Worm (Caenorhabditis elegans) whole organism, late embryonic: ENCODE results near the gene prp-8.

Experiments used
- C08G9.2 ChIP-seq: sonication (generic microtip); optimal IDR thresholded peaks from 2 replicates; lab custom pipeline; 2016; ENCODE audit warnings: mild to moderate bottlenecking, missing genetic modification characterization, moderate library complexity, missing compliant biosample characterization
- C38D4.7 ChIP-seq: fragments of 200-800 bp; sonication (Bioruptor generic); optimal IDR thresholded peaks from 2 replicates; lab custom pipeline; 2018; ENCODE audit warnings: mild to moderate bottlenecking, missing genetic modification characterization, moderate library complexity, missing compliant biosample characterization
- F13H6.1 ChIP-seq: sonication (generic microtip); optimal IDR thresholded peaks from 2 replicates; lab custom pipeline; 2016; ENCODE audit warnings: missing genetic modification characterization, missing compliant biosample characterization
- K02D7.2 ChIP-seq: sonication (generic microtip); optimal IDR thresholded peaks from 2 replicates; lab custom pipeline; 2017; ENCODE audit warnings: mild to moderate bottlenecking, missing genetic modification characterization, missing compliant biosample characterization
- K09A11.1 ChIP-seq: sonication (generic microtip); optimal IDR thresholded peaks from 2 replicates; lab custom pipeline; 2017; ENCODE audit warnings: antibody characterized with exemption, mild to moderate bottlenecking, missing genetic modification characterization, missing compliant biosample characterization; ENCODE audit not compliant: insufficient read depth
- T23F11.4 ChIP-seq: fragments of 200-800 bp; sonication (Bioruptor generic); optimal IDR thresholded peaks from 2 replicates; lab custom pipeline; 2018; ENCODE audit warnings: mild to moderate bottlenecking, missing genetic modification characterization, missing compliant biosample characterization
- Y22D7AL.16 ChIP-seq: sonication (generic microtip); optimal IDR thresholded peaks from 2 replicates; lab custom pipeline; 2016; ENCODE audit warnings: missing genetic modification characterization, missing compliant biosample characterization
- ceh-18 ChIP-seq: sonication (generic microtip); optimal IDR thresholded peaks from 2 replicates; lab custom pipeline; 2016; ENCODE audit warnings: missing genetic modification characterization, missing compliant biosample characterization
- ceh-19 ChIP-seq: fragments of 200-800 bp; sonication (Bioruptor generic); optimal IDR thresholded peaks from 2 replicates; lab custom pipeline; 2018; ENCODE audit warnings: mild to moderate bottlenecking, missing genetic modification characterization, missing compliant biosample characterization
- ceh-2 ChIP-seq: sonication (generic microtip); optimal IDR thresholded peaks from 2 replicates; lab custom pipeline; 2016; ENCODE audit warnings: missing genotype, missing genetic modification characterization, missing compliant biosample characterization
- ceh-22 ChIP-seq: sonication (generic microtip); optimal IDR thresholded peaks from 2 replicates; lab custom pipeline; 2017; ENCODE audit warnings: missing biosample characterization, missing genetic modification characterization
- ceh-24 ChIP-seq: sonication (generic microtip); optimal IDR thresholded peaks from 2 replicates; lab custom pipeline; 2016; ENCODE audit warnings: mild to moderate bottlenecking, missing genetic modification characterization, missing compliant biosample characterization
- ceh-30 ChIP-seq: fragments of 150-350 bp; optimal IDR thresholded peaks from 2 replicates; lab custom pipeline; 2014; ENCODE audit warnings: missing biosample characterization, missing genetic modification characterization
- ceh-31 ChIP-seq: sonication (generic microtip); optimal IDR thresholded peaks from 2 replicates; lab custom pipeline; 2016; ENCODE audit warnings: missing genetic modification characterization, missing compliant biosample characterization
- ceh-34 ChIP-seq: sonication (generic microtip); optimal IDR thresholded peaks from 2 replicates; lab custom pipeline; 2016; ENCODE audit warnings: mild to moderate bottlenecking, missing genetic modification characterization, missing compliant biosample characterization
- ceh-45 ChIP-seq: fragments of 200-800 bp; sonication (Bioruptor generic); IDR thresholded peaks from 2 replicates; pipeline ENCODE4 v1.3.6; 2022; ENCODE audit warnings: missing genetic modification reagents, missing genetic modification characterization, missing compliant biosample characterization
- ceh-6 ChIP-seq: fragments of 200-800 bp; sonication (Bioruptor generic); optimal IDR thresholded peaks from 2 replicates; lab custom pipeline; 2018; ENCODE audit warnings: mild to moderate bottlenecking, missing genetic modification characterization, missing compliant biosample characterization
- ceh-9 ChIP-seq: sonication (generic microtip); optimal IDR thresholded peaks from 2 replicates; lab custom pipeline; 2016; ENCODE audit warnings: mild to moderate bottlenecking, missing genetic modification characterization, inconsistent platforms, missing compliant biosample characterization
- che-1 ChIP-seq: sonication (generic microtip); optimal IDR thresholded peaks from 2 replicates; lab custom pipeline; 2016; ENCODE audit warnings: mild to moderate bottlenecking, missing genetic modification characterization, missing compliant biosample characterization
- dve-1 ChIP-seq: sonication (generic microtip); optimal IDR thresholded peaks from 2 replicates; lab custom pipeline; 2017; ENCODE audit warnings: antibody characterized with exemption, mild to moderate bottlenecking, missing genetic modification characterization, missing compliant biosample characterization
- elt-2 ChIP-seq: sonication (generic microtip); optimal IDR thresholded peaks from 2 replicates; lab custom pipeline; 2016; ENCODE audit warnings: missing genetic modification reagents, missing genetic modification characterization, missing compliant biosample characterization
- eyg-1 ChIP-seq: sonication (generic microtip); optimal IDR thresholded peaks from 2 replicates; lab custom pipeline; 2016; ENCODE audit warnings: missing genotype, missing genetic modification characterization, missing compliant biosample characterization
- fax-1 ChIP-seq: sonication (generic microtip); optimal IDR thresholded peaks from 2 replicates; lab custom pipeline; 2016; ENCODE audit warnings: missing genotype, missing genetic modification characterization, missing compliant biosample characterization
- fkh-6 ChIP-seq: sonication (generic microtip); optimal IDR thresholded peaks from 2 replicates; lab custom pipeline; 2016; ENCODE audit warnings: missing genetic modification characterization, missing compliant biosample characterization
- gmeb-2 ChIP-seq: sonication (generic microtip); optimal IDR thresholded peaks from 2 replicates; lab custom pipeline; 2016; ENCODE audit warnings: missing genetic modification characterization, inconsistent platforms, missing compliant biosample characterization
- hlh-15 ChIP-seq: sonication (generic microtip); optimal IDR thresholded peaks from 2 replicates; lab custom pipeline; 2016; ENCODE audit warnings: missing genetic modification characterization, missing compliant biosample characterization
- hlh-30 ChIP-seq: sonication (generic microtip); optimal IDR thresholded peaks from 2 replicates; lab custom pipeline; 2017; ENCODE audit warnings: antibody characterized with exemption, missing genetic modification characterization, missing compliant biosample characterization; ENCODE audit not compliant: insufficient read depth
- hlh-8 ChIP-seq: sonication (generic microtip); optimal IDR thresholded peaks from 2 replicates; lab custom pipeline; 2016; ENCODE audit warnings: missing genotype, missing genetic modification characterization, missing compliant biosample characterization
- lim-6 ChIP-seq: sonication (generic microtip); optimal IDR thresholded peaks from 2 replicates; lab custom pipeline; 2016; ENCODE audit warnings: missing genetic modification characterization, missing compliant biosample characterization
- lin-11 ChIP-seq: fragments of 200-800 bp; sonication (Bioruptor generic); optimal IDR thresholded peaks from 2 replicates; lab custom pipeline; 2018; ENCODE audit warnings: mild to moderate bottlenecking, missing genetic modification characterization, missing compliant biosample characterization
- madf-2 ChIP-seq: sonication (generic microtip); optimal IDR thresholded peaks from 2 replicates; lab custom pipeline; 2017; ENCODE audit warnings: missing genetic modification characterization, missing compliant biosample characterization
- nfya-1 ChIP-seq: sonication (generic microtip); optimal IDR thresholded peaks from 2 replicates; lab custom pipeline; 2017; ENCODE audit warnings: missing genetic modification characterization, mild to moderate bottlenecking, missing compliant biosample characterization, antibody characterized with exemption, moderate library complexity
- nhr-232 ChIP-seq: sonication (generic microtip); optimal IDR thresholded peaks from 2 replicates; lab custom pipeline; 2016; ENCODE audit warnings: missing genetic modification characterization, missing compliant biosample characterization
- npax-4 ChIP-seq: sonication (generic microtip); optimal IDR thresholded peaks from 2 replicates; lab custom pipeline; 2016; ENCODE audit warnings: missing genetic modification characterization, missing compliant biosample characterization
- odd-2 ChIP-seq: sonication (generic microtip); optimal IDR thresholded peaks from 2 replicates; lab custom pipeline; 2017; ENCODE audit warnings: antibody characterized with exemption, mild to moderate bottlenecking, missing genetic modification characterization, missing compliant biosample characterization
- pax-1 ChIP-seq: fragments of 150-350 bp; optimal IDR thresholded peaks from 2 replicates; lab custom pipeline; 2014; ENCODE audit warnings: missing biosample characterization, missing genetic modification characterization
- pha-4 ChIP-seq: fragments of 150-350 bp; optimal IDR thresholded peaks from 2 replicates; lab custom pipeline; 2018; ENCODE audit warnings: missing biosample characterization, missing genetic modification reagents, missing genetic modification characterization
- pqm-1 ChIP-seq: sonication (generic microtip); optimal IDR thresholded peaks from 2 replicates; lab custom pipeline; 2016; ENCODE audit warnings: missing genetic modification characterization, missing compliant biosample characterization
- ref-2 ChIP-seq: sonication (generic microtip); optimal IDR thresholded peaks from 2 replicates; lab custom pipeline; 2016; ENCODE audit warnings: missing genetic modification characterization, missing compliant biosample characterization
- sox-2 ChIP-seq: fragments of 200-800 bp; sonication (Bioruptor generic); IDR thresholded peaks from 2 replicates; pipeline ENCODE4 v1.3.6; 2022; ENCODE audit warnings: missing genetic modification reagents, missing genetic modification characterization, missing compliant biosample characterization
- sox-4 ChIP-seq: sonication (generic microtip); optimal IDR thresholded peaks from 2 replicates; lab custom pipeline; 2017; ENCODE audit warnings: mild to moderate bottlenecking, missing genetic modification characterization, inconsistent platforms, missing compliant biosample characterization
- tbx-7 ChIP-seq: sonication (generic microtip); optimal IDR thresholded peaks from 2 replicates; lab custom pipeline; 2016; ENCODE audit warnings: missing genotype, missing genetic modification characterization, missing compliant biosample characterization
- ttx-3 ChIP-seq: sonication (generic microtip); optimal IDR thresholded peaks from 2 replicates; lab custom pipeline; 2016; ENCODE audit warnings: missing genetic modification reagents, missing genetic modification characterization, missing compliant biosample characterization
- unc-42 ChIP-seq: sonication (generic microtip); optimal IDR thresholded peaks from 2 replicates; lab custom pipeline; 2016; ENCODE audit warnings: missing genotype, missing genetic modification characterization, missing compliant biosample characterization
- unc-55 ChIP-seq: sonication (generic microtip); optimal IDR thresholded peaks from 2 replicates; lab custom pipeline; 2017; ENCODE audit warnings: missing biosample characterization, missing genetic modification reagents, missing genetic modification characterization
- zip-5 ChIP-seq: sonication (generic microtip); optimal IDR thresholded peaks from 2 replicates; lab custom pipeline; 2016; ENCODE audit warnings: missing genetic modification characterization, missing compliant biosample characterization

prp-8 gene

DNA sequence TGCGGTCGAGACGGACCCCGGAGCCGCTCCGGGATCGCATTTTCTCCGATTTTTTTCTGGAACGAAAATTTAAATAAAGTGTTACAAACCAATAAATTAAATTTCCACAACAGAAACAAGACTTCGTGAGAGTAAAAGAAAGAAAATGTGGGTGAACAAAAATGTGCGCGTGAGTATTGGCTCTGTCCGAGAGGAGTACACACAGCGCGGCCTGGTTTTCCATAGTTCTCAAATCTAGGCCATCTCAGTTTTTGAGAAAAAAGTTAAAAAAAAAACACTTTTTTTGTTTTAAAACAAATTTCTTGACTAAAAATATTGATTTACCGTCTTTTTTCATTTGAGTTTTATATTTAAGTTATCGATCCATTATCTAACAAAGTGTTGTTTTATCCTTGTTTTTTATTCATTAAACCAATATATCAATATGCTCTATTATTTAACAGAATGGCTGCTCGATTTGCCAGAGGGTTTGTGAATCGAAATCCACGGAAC, 19.6 kb upstream of the prp-8 start, which contains the start of the genes C14B9.8 and mrpl-18 (continued):
- TF ChIP-seq gmeb-2 = no peak
- TF ChIP-seq elt-2 (tag; lab: Kevin White, UChicago) = peak; percentile 85
- TF ChIP-seq dve-1 (tag; lab: Kevin White, UChicago) = no peak
- TF ChIP-seq ceh-9 (tag; lab: Kevin White, UChicago) = no peak
- TF ChIP-seq ceh-45 = no peak
- TF ChIP-seq madf-2 (tag; lab: Kevin White, UChicago) = no peak
- peak; percentile 55 for TF ChIP-seq unc-42 (tag; lab: Kevin White, UChicago)
- TF ChIP-seq T23F11.4 (GFP tag; lab: Kevin White, UChicago) = no peak
- TF ChIP-seq pqm-1 (tag; lab: Kevin White, UChicago) = peak; percentile 4
- TF ChIP-seq ceh-6 (GFP tag; lab: Kevin White, UChicago) = no peak
- TF ChIP-seq C38D4.7 (GFP tag; lab: Kevin White, UChicago) = no peak
- TF ChIP-seq ceh-19 (GFP tag; lab: Kevin White, UChicago) = no peak
- no peak for TF ChIP-seq pha-4 (tag; lab: Kevin White, UChicago)
- peak; percentile 52 for TF ChIP-seq F13H6.1
- TF ChIP-seq che-1 (tag; lab: Kevin White, UChicago) = no peak
- no peak for TF ChIP-seq ceh-24 (tag; lab: Kevin White, UChicago)
- TF ChIP-seq npax-4 = no peak
- no peak for TF ChIP-seq pax-1 (tag; lab: Kevin White, UChicago)
- no peak for TF ChIP-seq Y22D7AL.16
- no peak for TF ChIP-seq ceh-34 (tag; lab: Kevin White, UChicago)
- peak; percentile 63 for TF ChIP-seq lim-6
- TF ChIP-seq nfya-1 (tag; lab: Kevin White, UChicago) = no peak
- TF ChIP-seq sox-4 (tag; lab: Kevin White, UChicago) = no peak
- no peak for TF ChIP-seq K09A11.1 (tag; lab: Kevin White, UChicago)
- TF ChIP-seq ref-2 = peak; percentile 83
- TF ChIP-seq zip-5 (tag; lab: Kevin White, UChicago) = peak; percentile 88
- TF ChIP-seq lin-11 (tag; lab: Kevin White, UChicago) = no peak
- no peak for TF ChIP-seq ceh-30 (tag; lab: Kevin White, UChicago)
- peak; percentile 94 for TF ChIP-seq ceh-2
- TF ChIP-seq sox-2 (GFP tag; lab: Robert Waterston, UW) = no peak
- TF ChIP-seq tbx-7 (tag; lab: Kevin White, UChicago) = peak; percentile 98
- peak; percentile 74 for TF ChIP-seq fax-1 (tag; lab: Kevin White, UChicago)
- peak; percentile 8 for TF ChIP-seq ceh-18
- TF ChIP-seq nhr-232 = no peak
- TF ChIP-seq odd-2 (tag; lab: Kevin White, UChicago) = no peak
- peak; percentile 96 for TF ChIP-seq C08G9.2 (tag; lab: Kevin White, UChicago)
- TF ChIP-seq hlh-15 (tag; lab: Kevin White, UChicago) = peak; percentile 2
- peak; percentile 64 for TF ChIP-seq fkh-6 (tag; lab: Kevin White, UChicago)
- no peak for TF ChIP-seq eyg-1
- peak; percentile 95 for TF ChIP-seq ceh-31
- no peak for TF ChIP-seq unc-55 (GFP tag; lab: Kevin White, UChicago)
- no peak for TF ChIP-seq K02D7.2 (tag; lab: Kevin White, UChicago)
- no peak for TF ChIP-seq hlh-30 (tag; lab: Kevin White, UChicago)
- peak; percentile 81 for TF ChIP-seq hlh-8 (tag; lab: Kevin White, UChicago)
- TF ChIP-seq ttx-3 (tag; lab: Kevin White, UChicago) = no peak
- no peak for TF ChIP-seq ceh-22 (tag; lab: Kevin White, UChicago)
